Fruit fly (Drosophila melanogaster) whole organism, prepupa: ENCODE data around the gene CG4887.

ENCODE experiments used
- Blimp-1 ChIP-seq: fragments of 200-800 bp; sonication (Bioruptor generic); optimal IDR thresholded peaks from 3 replicates; lab custom pipeline; 2017; ENCODE audit warnings: missing biosample characterization, missing genetic modification characterization, mild to moderate bottlenecking, moderate library complexity, missing genetic modification reagents
- CG10631 ChIP-seq: fragments of 200-800 bp; sonication (Bioruptor generic); optimal IDR thresholded peaks from 2 replicates; lab custom pipeline; 2016; ENCODE audit warnings: missing biosample characterization, missing genetic modification characterization
- CG10669 ChIP-seq: fragments of 200-800 bp; sonication (Bioruptor generic); optimal IDR thresholded peaks from 3 replicates; lab custom pipeline; 2018; ENCODE audit warnings: missing biosample characterization, mild to moderate bottlenecking, missing genetic modification characterization, moderate library complexity
- CG11294 ChIP-seq: fragments of 200-800 bp; sonication (Bioruptor generic); IDR thresholded peaks from 2 replicates; pipeline ENCODE4 v1.3.6; 2022; ENCODE audit warnings: missing biosample characterization, missing genetic modification characterization
- CG11762 ChIP-seq: fragments of 200-800 bp; sonication (Bioruptor generic); optimal IDR thresholded peaks from 3 replicates; lab custom pipeline; 2016; ENCODE audit warnings: missing biosample characterization, missing genetic modification characterization; ENCODE audit not compliant: insufficient read depth
- CG11902 ChIP-seq: fragments of 200-800 bp; sonication (Bioruptor generic); optimal IDR thresholded peaks from 3 replicates; lab custom pipeline; 2016; ENCODE audit warnings: missing biosample characterization, missing genetic modification characterization
- CG15336 ChIP-seq: fragments of 200-800 bp; sonication (Bioruptor generic); IDR thresholded peaks from 2 replicates; pipeline ENCODE4 v1.3.6; 2022; ENCODE audit warnings: missing biosample characterization, missing genetic modification characterization
- CG16779 ChIP-seq: fragments of 200-800 bp; sonication (Bioruptor generic); optimal IDR thresholded peaks from 3 replicates; lab custom pipeline; 2017; ENCODE audit warnings: missing biosample characterization, mild to moderate bottlenecking, missing genetic modification characterization
- CG3032 ChIP-seq: fragments of 200-800 bp; optimal IDR thresholded peaks from 2 replicates; lab custom pipeline; 2019; ENCODE audit warnings: missing biosample characterization, mild to moderate bottlenecking, missing genetic modification characterization, moderate library complexity
- CG3919 ChIP-seq: fragments of 200-800 bp; sonication (Bioruptor generic); optimal IDR thresholded peaks from 3 replicates; lab custom pipeline; 2016; ENCODE audit warnings: missing biosample characterization, missing genetic modification characterization
- CG6163 ChIP-seq: fragments of 200-800 bp; sonication (Bioruptor generic); IDR thresholded peaks from 3 replicates; pipeline ENCODE4 v1.3.6; 2022; ENCODE audit warnings: missing biosample characterization, missing genetic modification characterization
- CG6276 ChIP-seq: fragments of 200-800 bp; sonication (Bioruptor generic); optimal IDR thresholded peaks from 2 replicates; lab custom pipeline; 2017; ENCODE audit warnings: missing biosample characterization, mild to moderate bottlenecking, missing genetic modification characterization
- CG6808 ChIP-seq: fragments of 200-800 bp; sonication (Bioruptor generic); optimal IDR thresholded peaks from 3 replicates; lab custom pipeline; 2017; ENCODE audit warnings: missing biosample characterization, missing genetic modification characterization, mild to moderate bottlenecking, moderate library complexity, missing genetic modification reagents
- CG7368 ChIP-seq: fragments of 200-800 bp; sonication (Bioruptor generic); optimal IDR thresholded peaks from 3 replicates; lab custom pipeline; 2016; ENCODE audit warnings: missing biosample characterization, missing genetic modification characterization
- CG9139 ChIP-seq: fragments of 200-800 bp; sonication (Bioruptor generic); optimal IDR thresholded peaks from 3 replicates; lab custom pipeline; 2017; ENCODE audit warnings: missing biosample characterization, mild to moderate bottlenecking, missing genetic modification characterization
- Eip78C ChIP-seq: fragments of 200-800 bp; sonication (Bioruptor generic); peaks from one replicate; lab custom pipeline; 2016; ENCODE audit warnings: missing biosample characterization, missing genetic modification characterization
- Eip93F ChIP-seq: fragments of 200-800 bp; sonication (Bioruptor generic); optimal IDR thresholded peaks from 2 replicates; lab custom pipeline; 2016; ENCODE audit warnings: missing biosample characterization, mild to moderate bottlenecking, missing genetic modification characterization
- Ets21C ChIP-seq: fragments of 200-800 bp; sonication (Bioruptor generic); optimal IDR thresholded peaks from 3 replicates; lab custom pipeline; 2016; ENCODE audit warnings: missing biosample characterization, missing genetic modification characterization
- Gug ChIP-seq: fragments of 200-800 bp; sonication (Bioruptor generic); IDR thresholded peaks from 2 replicates; pipeline ENCODE4 v1.3.6; 2022; ENCODE audit warnings: missing biosample characterization, missing genetic modification characterization
- Hr38 ChIP-seq: sonication (Bioruptor generic); optimal IDR thresholded peaks from 2 replicates; lab custom pipeline; 2016; ENCODE audit warnings: missing biosample characterization, missing genetic modification characterization
- Hr4 ChIP-seq: fragments of 200-800 bp; sonication (Bioruptor generic); optimal IDR thresholded peaks from 3 replicates; lab custom pipeline; 2016; ENCODE audit warnings: missing biosample characterization, missing genetic modification characterization
- Sox102F ChIP-seq: fragments of 200-800 bp; sonication (Bioruptor generic); optimal IDR thresholded peaks from 2 replicates; lab custom pipeline; 2016; ENCODE audit warnings: missing biosample characterization, mild to moderate bottlenecking, missing genetic modification characterization
- Sox14 ChIP-seq: fragments of 200-800 bp; sonication (Bioruptor generic); optimal IDR thresholded peaks from 3 replicates; lab custom pipeline; 2016; ENCODE audit warnings: missing biosample characterization, missing genetic modification characterization
- Sox15 ChIP-seq: fragments of 200-800 bp; sonication (Bioruptor generic); optimal IDR thresholded peaks from 3 replicates; lab custom pipeline; 2016; ENCODE audit warnings: missing biosample characterization, missing genetic modification characterization
- dsx ChIP-seq: fragments of 200-800 bp; optimal IDR thresholded peaks from 3 replicates; lab custom pipeline; 2019; ENCODE audit warnings: missing biosample characterization, mild to moderate bottlenecking, missing genetic modification characterization, moderate library complexity; ENCODE audit not compliant: poor library complexity, severe bottlenecking
- eg ChIP-seq: fragments of 200-800 bp; sonication (Bioruptor generic); IDR thresholded peaks from 3 replicates; pipeline ENCODE4 v1.3.6; 2022; ENCODE audit warnings: missing biosample characterization, missing genetic modification characterization
- esn ChIP-seq: fragments of 200-800 bp; sonication (Bioruptor generic); optimal IDR thresholded peaks from 2 replicates; lab custom pipeline; 2016; ENCODE audit warnings: missing biosample characterization, mild to moderate bottlenecking, missing genetic modification characterization, moderate library complexity
- fkh ChIP-seq: fragments of 200-800 bp; sonication (Bioruptor generic); optimal IDR thresholded peaks from 3 replicates; lab custom pipeline; 2017; ENCODE audit warnings: missing biosample characterization, mild to moderate bottlenecking, missing genetic modification characterization, moderate library complexity
- salr ChIP-seq, 2 experiments: fragments of 200-800 bp; sonication (Bioruptor generic); optimal IDR thresholded peaks; 3 replicates each; lab custom pipeline; 2016 to 2018; ENCODE audit warnings: missing biosample characterization in 2 of 2, missing genetic modification characterization in 2 of 2, mild to moderate bottlenecking in 1 of 2
- svp ChIP-seq: fragments of 200-800 bp; sonication (Bioruptor generic); peaks from one replicate; lab custom pipeline; 2016; ENCODE audit warnings: missing biosample characterization, missing genetic modification characterization
- vri ChIP-seq: fragments of 200-800 bp; sonication (Bioruptor generic); optimal IDR thresholded peaks from 3 replicates; lab custom pipeline; 2016; ENCODE audit warnings: missing biosample characterization, mild to moderate bottlenecking, missing genetic modification characterization

The CG4887 gene

dm6 chr2L:1123078-1123818 is 49.6 kb upstream of the CG4887 start:
- TF ChIP-seq Ets21C (GFP tag; lab: Kevin White, UChicago) = no peak
- no peak for TF ChIP-seq CG9139 (GFP tag; lab: Kevin White, UChicago)
- TF ChIP-seq Gug (GFP tag; lab: Robert Waterston, UW) = no peak
- peak; percentile 40 for TF ChIP-seq Eip78C (GFP tag; lab: Kevin White, UChicago)
- peak; percentile 82 for TF ChIP-seq fkh (GFP tag; lab: Kevin White, UChicago)
- TF ChIP-seq svp = peak; percentile 72
- no peak for TF ChIP-seq dsx
- no peak for TF ChIP-seq Eip93F (GFP tag; lab: Kevin White, UChicago)
- no peak for TF ChIP-seq CG11902 (GFP tag; lab: Kevin White, UChicago)
- TF ChIP-seq CG3032 (tag; lab: Kevin White, UChicago) = no peak
- no peak for TF ChIP-seq Hr38 (GFP tag; lab: Kevin White, UChicago)
- no peak for TF ChIP-seq Sox14 (GFP tag; lab: Kevin White, UChicago)
- no peak for TF ChIP-seq esn (GFP tag; lab: Kevin White, UChicago)
- no peak for TF ChIP-seq vri

DNA sequence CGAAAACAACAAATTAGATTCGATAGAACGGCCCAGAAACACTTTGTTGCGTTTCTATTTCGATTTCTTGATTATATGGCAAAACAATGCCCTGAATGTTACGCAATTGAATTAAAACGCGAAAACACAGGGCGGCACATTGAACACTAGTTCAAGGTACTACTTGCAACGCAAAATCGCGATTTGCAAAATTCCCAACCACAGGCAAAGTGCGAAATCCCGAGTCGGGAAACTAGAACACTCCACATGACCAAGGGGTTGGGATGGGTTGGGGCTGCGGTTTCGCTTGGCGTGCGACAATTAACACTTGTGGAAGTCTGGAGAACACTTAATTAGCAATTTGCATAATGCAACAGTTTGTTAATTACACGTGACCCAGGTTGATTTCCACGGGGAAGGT is 48.5 kb upstream of the CG4887 start:
- TF ChIP-seq CG11902 (GFP tag; lab: Kevin White, UChicago) = no peak
- peak; percentile 5 for TF ChIP-seq CG10669 (GFP tag; lab: Kevin White, UChicago)

DNA sequence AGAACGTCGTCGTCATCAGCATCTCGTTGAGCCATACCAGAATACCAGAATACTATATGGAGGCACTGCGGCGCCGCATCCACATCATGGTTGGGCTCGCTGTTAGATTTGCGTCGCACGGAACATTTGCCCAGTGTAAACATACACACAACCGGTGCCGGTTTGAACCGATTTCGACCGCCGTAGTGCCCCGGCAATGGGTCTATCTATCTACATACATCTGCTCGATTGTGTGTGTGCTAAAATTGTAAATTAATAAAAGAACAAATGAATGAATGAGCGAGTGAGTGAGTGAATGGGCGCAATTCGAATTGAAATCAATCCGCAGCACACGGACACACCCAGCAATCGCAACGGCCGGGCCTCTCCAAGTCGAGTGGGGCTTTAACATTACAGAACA is 47.4 kb upstream of the CG4887 start:
- TF ChIP-seq CG16779 (tag; lab: Kevin White, UChicago) (peak; percentile 45), CG9139 (GFP tag; lab: Kevin White, UChicago) (no peak), svp (peak; percentile 2), CG11294 (GFP tag; lab: Robert Waterston, UW) (no peak), fkh (GFP tag; lab: Kevin White, UChicago) (peak; percentile 82), dsx (no peak)

DNA sequence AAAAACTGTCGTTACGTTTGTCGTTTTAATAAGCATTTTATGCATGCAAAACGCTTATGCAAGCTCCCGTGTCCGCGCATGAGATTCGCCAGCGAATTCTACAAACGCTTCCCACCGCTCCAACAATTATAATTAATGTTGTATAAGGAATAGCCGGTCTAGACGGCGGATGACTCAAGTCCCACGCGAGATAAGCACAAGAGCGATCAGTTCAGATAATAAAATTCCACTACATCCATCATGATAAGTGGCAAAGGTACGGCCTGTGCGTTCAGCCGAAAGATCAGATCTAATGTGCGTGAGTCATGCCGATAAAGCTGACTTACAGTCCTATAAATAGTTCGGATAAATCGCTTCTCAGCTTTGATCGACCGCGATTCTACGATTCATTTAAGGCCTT is 46.3 kb upstream of the CG4887 start:
- TF ChIP-seq CG6276 (GFP tag; lab: Kevin White, UChicago) = no peak
- TF ChIP-seq svp = peak; percentile 66

DNA sequence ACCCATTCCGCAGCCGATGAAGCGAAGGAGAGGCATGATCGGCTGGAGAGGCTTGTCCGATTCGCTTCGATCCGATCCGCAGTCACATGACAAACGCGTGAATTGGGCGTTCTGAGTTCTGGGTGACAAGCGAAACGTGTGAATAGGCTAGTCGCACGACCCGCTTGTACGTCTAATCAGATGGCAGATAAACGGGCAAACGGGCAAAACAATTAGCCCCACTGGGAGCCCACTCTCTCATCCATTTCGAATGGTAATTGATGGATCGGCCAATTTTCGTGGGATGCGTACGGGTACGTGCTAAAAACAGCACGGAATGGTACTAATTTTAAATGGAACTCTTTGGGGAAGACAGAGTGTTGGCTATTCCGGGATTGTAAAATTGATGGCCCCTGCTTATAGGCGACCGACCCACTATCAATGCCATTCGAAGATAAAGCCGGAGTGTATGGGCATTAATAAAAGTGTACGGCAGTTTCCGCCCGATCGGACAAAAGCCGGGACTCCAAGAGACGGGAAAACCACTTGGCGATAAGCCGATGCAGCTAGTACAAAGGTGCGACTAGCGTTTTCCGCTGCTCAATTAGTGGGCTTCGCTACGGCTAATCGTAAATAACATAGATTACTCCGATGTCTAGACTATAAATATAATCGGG is 45.2 kb upstream of the CG4887 start:
- no peak for TF ChIP-seq Sox15 (GFP tag; lab: Kevin White, UChicago)
- TF ChIP-seq CG3919 (GFP tag; lab: Kevin White, UChicago) = no peak
- TF ChIP-seq CG11762 (GFP tag; lab: Kevin White, UChicago) = no peak
- TF ChIP-seq CG16779 (tag; lab: Kevin White, UChicago) = no peak
- no peak for TF ChIP-seq svp
- TF ChIP-seq CG7368 (GFP tag; lab: Kevin White, UChicago) = no peak
- no peak for TF ChIP-seq Hr4
- no peak for TF ChIP-seq Sox102F
- TF ChIP-seq CG10669 (GFP tag; lab: Kevin White, UChicago) = no peak
- TF ChIP-seq Blimp-1 (GFP tag; lab: Kevin White, UChicago) = no peak
- TF ChIP-seq CG10631 = no peak
- no peak for TF ChIP-seq Gug (GFP tag; lab: Robert Waterston, UW)
- no peak for TF ChIP-seq CG6808 (GFP tag; lab: Kevin White, UChicago)
- no peak for TF ChIP-seq eg
- TF ChIP-seq CG6163 (GFP tag; lab: Robert Waterston, UW) = no peak
- no peak for TF ChIP-seq CG15336 (GFP tag; lab: Robert Waterston, UW)
- no peak for TF ChIP-seq salr (GFP tag; optimal IDR thresholded peaks at IDR 0.05; lab: Kevin White, UChicago)
- TF ChIP-seq CG11294 (GFP tag; lab: Robert Waterston, UW) = no peak
- no peak for TF ChIP-seq Sox14 (GFP tag; lab: Kevin White, UChicago)
- no peak for TF ChIP-seq CG11902 (GFP tag; lab: Kevin White, UChicago)
